Worm (Caenorhabditis elegans): ENCODE data around the gene B0024.15.

ce11 chrV:10248255-10248979 is 41.4 kb upstream of the B0024.15 start, which contains the start of gene akt-1:
- TF ChIP-seq him-1 (tag; optimal IDR thresholded peaks at IDR 0.05) (no peak), dao-5 (tag; optimal IDR thresholded peaks at IDR 0.05) (no peak), W03F9.2 (tag; optimal IDR thresholded peaks at IDR 0.05) (no peak)
